Fruit fly (Drosophila melanogaster): ENCODE data around the gene CG11069.

dm6 chr3R:24870389-24871048 is 24.0 kb upstream of the CG11069 start, which contains the start of gene CycB3:
- no peak for TF ChIP-seq Mnt (GFP tag; optimal IDR thresholded peaks at IDR 0.05)
- peak; percentile 57 for TF ChIP-seq bab1 (GFP tag; optimal IDR thresholded peaks at IDR 0.05)
- no peak for TF ChIP-seq cnc (optimal IDR thresholded peaks at IDR 0.05)
- no peak for TF ChIP-seq CG11617 (GFP tag; optimal IDR thresholded peaks at IDR 0.05)
- TF ChIP-seq CG33017 (tag; optimal IDR thresholded peaks at IDR 0.05) = no peak
- no peak for TF ChIP-seq Clk (GFP tag; optimal IDR thresholded peaks at IDR 0.05)
- peak; percentile 57 for TF ChIP-seq ovo (GFP tag; optimal IDR thresholded peaks at IDR 0.05)
- TF ChIP-seq CG7101 (tag; optimal IDR thresholded peaks at IDR 0.05) = peak; percentile 13
- no peak for TF ChIP-seq CG7045 (GFP tag; optimal IDR thresholded peaks at IDR 0.05)
- no peak for TF ChIP-seq CG12768 (GFP tag; optimal IDR thresholded peaks at IDR 0.05)
- no peak for TF ChIP-seq Crg-1 (GFP tag; optimal IDR thresholded peaks at IDR 0.05)

Measured in whole organism, adult.